6 worm cellular contexts compared by ENCODE assay signal in genomic region chrIV:16178433-16178832, ce11.
A peak's percentile ranks its signal among the peaks of the same experiment; 100 is the strongest.
TF ChIP-seq lines count a peak whose summit lies in the region.

No protein-coding gene starts in this region.

TF ChIP-seq in whole organism, L1 larva, 84 proteins besides CTCF, POLR2A, EP300 and RAD21 (continues in another document):
- no peak for TF ChIP-seq efl-1 (optimal IDR thresholded peaks at IDR 0.05; lab: Kevin White, UChicago)
- peak in 1 of 2 experiments; percentile 64 for TF ChIP-seq efl-1 (GFP tag; optimal IDR thresholded peaks at IDR 0.05 in 1 of 2; lab: Kevin White, UChicago)
- TF ChIP-seq nhr-11 (tag; optimal IDR thresholded peaks at IDR 0.05; lab: Kevin White, UChicago), result no peak
- TF ChIP-seq nhr-71 (tag; optimal IDR thresholded peaks at IDR 0.05; lab: Kevin White, UChicago), result peak; percentile 14
- peak in 1 of 2 experiments; percentile 65 for TF ChIP-seq mdl-1 (tag; optimal IDR thresholded peaks at IDR 0.05; lab: Kevin White, UChicago)
- no peak for TF ChIP-seq lin-13 (GFP tag; optimal IDR thresholded peaks at IDR 0.05; lab: Kevin White, UChicago)
- TF ChIP-seq elt-2 (tag; optimal IDR thresholded peaks at IDR 0.05; lab: Kevin White, UChicago), result peak; percentile 84
- TF ChIP-seq elt-3 (tag; optimal IDR thresholded peaks at IDR 0.05; lab: Kevin White, UChicago), result peak in 2 of 6 experiments; percentile 6 to 82
- TF ChIP-seq blmp-1 (tag; optimal IDR thresholded peaks at IDR 0.05; lab: Kevin White, UChicago), result peak; percentile 72
- peak in 1 of 2 experiments; percentile 24 for TF ChIP-seq lsy-2 (tag; optimal IDR thresholded peaks at IDR 0.05; lab: Kevin White, UChicago)
- TF ChIP-seq ceh-63 (GFP tag; optimal IDR thresholded peaks at IDR 0.05; lab: Kevin White, UChicago), result no peak
- peak; percentile 25 for TF ChIP-seq lin-14 (GFP tag; optimal IDR thresholded peaks at IDR 0.05; lab: Kevin White, UChicago)
- TF ChIP-seq nhr-20 (tag; optimal IDR thresholded peaks at IDR 0.05; lab: Kevin White, UChicago), result peak; percentile 67
- TF ChIP-seq unc-130 (tag; optimal IDR thresholded peaks at IDR 0.05; lab: Kevin White, UChicago), result no peak
- no peak for TF ChIP-seq tlp-1 (tag; optimal IDR thresholded peaks at IDR 0.05; lab: Kevin White, UChicago)

TF ChIP-seq in whole organism, L2 larva, 48 proteins besides CTCF, POLR2A, EP300 and RAD21:
- TF ChIP-seq elt-1 (tag; optimal IDR thresholded peaks at IDR 0.05; lab: Kevin White, UChicago) (no peak), sma-9 (GFP tag; optimal IDR thresholded peaks at IDR 0.05; lab: Kevin White, UChicago) (peak; percentile 78), sma-9 (tag; optimal IDR thresholded peaks at IDR 0.05; lab: Kevin White, UChicago) (no peak), nhr-77 (tag; optimal IDR thresholded peaks at IDR 0.05; lab: Kevin White, UChicago) (no peak), elt-3 (tag; optimal IDR thresholded peaks at IDR 0.05; lab: Kevin White, UChicago) (no peak), Y55F3AM.14 (GFP tag; optimal IDR thresholded peaks at IDR 0.05; lab: Kevin White, UChicago) (no peak), crh-2 (tag; optimal IDR thresholded peaks at IDR 0.05; lab: Kevin White, UChicago) (peak; percentile 53), fos-1 (tag; optimal IDR thresholded peaks at IDR 0.05; lab: Kevin White, UChicago) (peak; percentile 63)

TF ChIP-seq in whole organism, L3 larva, 47 proteins besides CTCF, POLR2A, EP300 and RAD21:
- peak; percentile 91 for TF ChIP-seq pqm-1 (tag; optimal IDR thresholded peaks at IDR 0.05; lab: Kevin White, UChicago)
- peak; percentile 93 for TF ChIP-seq elt-2 (tag; optimal IDR thresholded peaks at IDR 0.05; lab: Kevin White, UChicago)
- no peak for TF ChIP-seq ceh-82 (tag; optimal IDR thresholded peaks at IDR 0.05; lab: Kevin White, UChicago)

TF ChIP-seq in whole organism, L4 larva, 104 proteins besides CTCF, POLR2A, EP300 and RAD21 (continues in another document):
- TF ChIP-seq nhr-102 (tag; optimal IDR thresholded peaks at IDR 0.05; lab: Kevin White, UChicago) (no peak), egl-43 (GFP tag; IDR thresholded peaks at IDR 0.05; lab: Robert Waterston, UW) (no peak), dpl-1 (GFP tag; optimal IDR thresholded peaks at IDR 0.05; lab: Kevin White, UChicago) (no peak), aly-2 (tag; optimal IDR thresholded peaks at IDR 0.05; lab: Kevin White, UChicago) (no peak), daf-16 (GFP tag; optimal IDR thresholded peaks at IDR 0.05; lab: Kevin White, UChicago) (no peak), daf-16 (tag; optimal IDR thresholded peaks at IDR 0.05; lab: Kevin White, UChicago) (peak; percentile 92), dmd-6 (GFP tag; IDR thresholded peaks at IDR 0.05; lab: Robert Waterston, UW) (peak; percentile 95), tra-1 (GFP tag; IDR thresholded peaks at IDR 0.05; lab: Robert Waterston, UW) (no peak), mxl-3 (GFP tag; optimal IDR thresholded peaks at IDR 0.05; lab: Kevin White, UChicago) (peak; percentile 63), D1046.2 (GFP tag; IDR thresholded peaks at IDR 0.05; lab: Robert Waterston, UW) (no peak), php-3 (GFP tag; IDR thresholded peaks at IDR 0.05; lab: Robert Waterston, UW) (0 out of 2 replicates have a peak, but pooled peaks have one; percentile 44), snpc-1.2 (GFP tag; IDR thresholded peaks at IDR 0.05; lab: Robert Waterston, UW) (no peak), ceh-44 (GFP tag; IDR thresholded peaks at IDR 0.05; lab: Robert Waterston, UW) (no peak), R02D3.7 (tag; optimal IDR thresholded peaks at IDR 0.05; lab: Kevin White, UChicago) (no peak), lir-3 (tag; optimal IDR thresholded peaks at IDR 0.05; lab: Kevin White, UChicago) (no peak), mdt-29 (GFP tag; IDR thresholded peaks at IDR 0.05; lab: Robert Waterston, UW) (no peak), dve-1 (tag; optimal IDR thresholded peaks at IDR 0.05; lab: Kevin White, UChicago; ENCODE audit: insufficient read depth) (peak; percentile 76), snpc-4 (tag; optimal IDR thresholded peaks at IDR 0.05; lab: Kevin White, UChicago) (no peak), zfp-3 (GFP tag; conservative IDR thresholded peaks at IDR 0.05; lab: Robert Waterston, UW) (no peak), zfp-2 (tag; optimal IDR thresholded peaks at IDR 0.05; lab: Kevin White, UChicago) (no peak), lsy-2 (tag; optimal IDR thresholded peaks at IDR 0.05; lab: Kevin White, UChicago) (peak in 1 of 2 experiments; percentile 8), aha-1 (tag; lab: Kevin White, UChicago) (peak; percentile 14), nhr-76 (tag; optimal IDR thresholded peaks at IDR 0.05; lab: Kevin White, UChicago) (no peak), nhr-6 (tag; optimal IDR thresholded peaks at IDR 0.05; lab: Kevin White, UChicago) (no peak)

TF ChIP-seq in whole organism, late embryonic, 69 proteins besides CTCF, POLR2A, EP300 and RAD21:
- TF ChIP-seq hlh-30 (tag; optimal IDR thresholded peaks at IDR 0.05; lab: Kevin White, UChicago; ENCODE audit: insufficient read depth), result no peak
- no peak for TF ChIP-seq nfya-1 (tag; optimal IDR thresholded peaks at IDR 0.05; lab: Kevin White, UChicago)
- TF ChIP-seq zip-5 (tag; optimal IDR thresholded peaks at IDR 0.05; lab: Kevin White, UChicago), result no peak
- TF ChIP-seq C08G9.2 (tag; optimal IDR thresholded peaks at IDR 0.05; lab: Kevin White, UChicago), result no peak
- TF ChIP-seq syd-9 (tag; optimal IDR thresholded peaks at IDR 0.05; lab: Kevin White, UChicago), result no peak
- no peak for TF ChIP-seq eyg-1 (tag; optimal IDR thresholded peaks at IDR 0.05; lab: Kevin White, UChicago)
- TF ChIP-seq elt-2 (tag; optimal IDR thresholded peaks at IDR 0.05; lab: Kevin White, UChicago), result peak; percentile 59

TF ChIP-seq in whole organism, young adult, 124 proteins besides CTCF, POLR2A, EP300 and RAD21:
- TF ChIP-seq snpc-4 (GFP tag; optimal IDR thresholded peaks at IDR 0.05; lab: Kevin White, UChicago), result no peak
- TF ChIP-seq snpc-4 (tag; optimal IDR thresholded peaks at IDR 0.05; lab: Kevin White, UChicago), result peak in 1 of 4 experiments; percentile 43
- peak; percentile 64 for TF ChIP-seq nhr-80 (tag; optimal IDR thresholded peaks at IDR 0.05; lab: Kevin White, UChicago)
- TF ChIP-seq bed-2 (GFP tag; IDR thresholded peaks at IDR 0.05; lab: Robert Waterston, UW), result no peak
